Fruit fly (Drosophila melanogaster) whole organism, embryonic: Measurements from ENCODE around the gene Cdc42.

ENCODE experiments used
- Awh ChIP-seq: fragments of 200-800 bp; sonication (Bioruptor generic); IDR thresholded peaks from 2 replicates; pipeline ENCODE4, ENCODE4 v1.3.6; 2022; ENCODE audit warnings: missing biosample characterization, missing genetic modification characterization
- CG10267 ChIP-seq: fragments of 200-800 bp; sonication (Bioruptor generic); optimal IDR thresholded peaks from 2 replicates; lab custom pipeline; 2018; ENCODE audit warnings: missing biosample characterization, mild to moderate bottlenecking, missing genetic modification characterization, moderate library complexity
- CG10959 ChIP-seq: fragments of 200-800 bp; sonication (Bioruptor generic); IDR thresholded peaks from 2 replicates; pipeline ENCODE4 v1.3.6; 2022; ENCODE audit warnings: missing biosample characterization, missing genetic modification characterization
- CG14014 ChIP-seq: fragments of 200-800 bp; sonication (Bioruptor generic); IDR thresholded peaks from 2 replicates; pipeline ENCODE4 v1.3.6; 2022; ENCODE audit warnings: missing biosample characterization, missing genetic modification characterization
- CG14860 ChIP-seq: fragments of 200-800 bp; sonication (Bioruptor generic); IDR thresholded peaks from 3 replicates; pipeline ENCODE4 v1.3.6; 2022; ENCODE audit warnings: missing biosample characterization, missing genetic modification characterization; ENCODE audit not compliant: partially characterized antibody
- CG15514 ChIP-seq: fragments of 200-800 bp; sonication (Bioruptor generic); optimal IDR thresholded peaks from 3 replicates; lab custom pipeline; 2017; ENCODE audit warnings: missing biosample characterization, missing genetic modification characterization, mild to moderate bottlenecking, moderate library complexity, missing genetic modification reagents
- CG17912 ChIP-seq: fragments of 200-800 bp; sonication (Bioruptor generic); optimal IDR thresholded peaks from 2 replicates; lab custom pipeline; 2018; ENCODE audit warnings: missing biosample characterization, mild to moderate bottlenecking, missing genetic modification characterization
- CG2116 ChIP-seq: fragments of 200-800 bp; sonication (Bioruptor generic); optimal IDR thresholded peaks from 3 replicates; lab custom pipeline; 2018; ENCODE audit warnings: missing biosample characterization, mild to moderate bottlenecking, missing genetic modification characterization
- CG32767 ChIP-seq: fragments of 200-800 bp; sonication (Bioruptor generic); IDR thresholded peaks from 2 replicates; pipeline ENCODE4 v1.3.6; 2022; ENCODE audit warnings: missing biosample characterization, missing genetic modification characterization
- CG4404 ChIP-seq: fragments of 200-800 bp; sonication (Bioruptor generic); IDR thresholded peaks from 2 replicates; pipeline ENCODE4 v1.3.6; 2022; ENCODE audit warnings: missing biosample characterization, missing genetic modification characterization
- CG6254 ChIP-seq: fragments of 200-800 bp; sonication (Bioruptor generic); optimal IDR thresholded peaks from 3 replicates; lab custom pipeline; 2017; ENCODE audit warnings: mild to moderate bottlenecking, missing biosample characterization, missing genetic modification reagents, missing genetic modification characterization
- CG6791 ChIP-seq: fragments of 200-800 bp; sonication (Bioruptor generic); IDR thresholded peaks from 3 replicates; pipeline ENCODE4 v1.3.6; 2022; ENCODE audit warnings: missing biosample characterization, missing genetic modification characterization; ENCODE audit not compliant: partially characterized antibody
- CG7963 ChIP-seq: fragments of 200-800 bp; sonication (Bioruptor generic); IDR thresholded peaks from 3 replicates; pipeline ENCODE4 v1.3.6; 2022; ENCODE audit warnings: missing biosample characterization, missing genetic modification characterization; ENCODE audit not compliant: partially characterized antibody
- CG8290 ChIP-seq, 3 experiments: fragments of 200-800 bp; sonication (Bioruptor generic); optimal IDR thresholded peaks; 2 replicates each; lab custom pipeline; 2016 to 2019; ENCODE audit warnings: missing biosample characterization in 3 of 3, missing genetic modification characterization in 3 of 3, mild to moderate bottlenecking in 2 of 3, moderate library complexity in 1 of 3
- CG8478 ChIP-seq: fragments of >200 bp; optimal IDR thresholded peaks from 2 replicates; lab custom pipeline; 2018
- CG9797 ChIP-seq: fragments of 200-800 bp; sonication (Bioruptor generic); optimal IDR thresholded peaks from 3 replicates; lab custom pipeline; 2018; ENCODE audit warnings: missing biosample characterization, mild to moderate bottlenecking, missing genetic modification characterization
- D19A ChIP-seq: fragments of 200-800 bp; optimal IDR thresholded peaks from 3 replicates; lab custom pipeline; 2019; ENCODE audit warnings: missing biosample characterization, mild to moderate bottlenecking, missing genetic modification characterization, moderate library complexity
- Dll ChIP-seq: fragments of 200-800 bp; sonication (Bioruptor generic); IDR thresholded peaks from 4 replicates; pipeline ENCODE4 v1.3.6; 2022; ENCODE audit warnings: missing biosample characterization, missing genetic modification characterization; ENCODE audit not compliant: partially characterized antibody
- Doc3 ChIP-seq: fragments of 200-800 bp; sonication (Bioruptor generic); IDR thresholded peaks from 3 replicates; pipeline ENCODE4 v1.3.6; 2022; ENCODE audit warnings: missing biosample characterization, missing genetic modification characterization; ENCODE audit not compliant: partially characterized antibody
- Fer2 ChIP-seq: fragments of 200-800 bp; sonication (Bioruptor generic); optimal IDR thresholded peaks from 2 replicates; lab custom pipeline; 2018; ENCODE audit warnings: missing biosample characterization, mild to moderate bottlenecking, missing genetic modification characterization, moderate library complexity
- Fer3 ChIP-seq: fragments of 200-800 bp; sonication (Bioruptor generic); optimal IDR thresholded peaks from 2 replicates; lab custom pipeline; 2018; ENCODE audit warnings: missing biosample characterization, mild to moderate bottlenecking, missing genetic modification characterization, moderate library complexity
- HLH4C ChIP-seq: fragments of 200-800 bp; sonication (Bioruptor generic); IDR thresholded peaks from 3 replicates; pipeline ENCODE4 v1.3.6; 2022; ENCODE audit warnings: missing biosample characterization, missing genetic modification characterization; ENCODE audit not compliant: partially characterized antibody
- Hr51 ChIP-seq, 2 experiments: fragments of 200-800 bp; sonication (Bioruptor generic); optimal IDR thresholded peaks; 2 replicates in 1 of 2; 3 replicates in 1 of 2; lab custom pipeline; 2016 to 2018; ENCODE audit warnings: missing biosample characterization in 2 of 2, missing genetic modification characterization in 2 of 2, mild to moderate bottlenecking in 1 of 2, moderate library complexity in 1 of 2
- MBD-R2 ChIP-seq: fragments of 200-800 bp; sonication (Bioruptor generic); IDR thresholded peaks from 2 replicates; pipeline ENCODE4 v1.3.6; 2022; ENCODE audit warnings: missing biosample characterization, missing genetic modification characterization
- Myb ChIP-seq: fragments of 200-800 bp; sonication (Bioruptor generic); optimal IDR thresholded peaks from 2 replicates; lab custom pipeline; 2016; ENCODE audit warnings: missing biosample characterization, missing genetic modification characterization
- Rfx ChIP-seq: fragments of 200-800 bp; sonication (Bioruptor generic); IDR thresholded peaks from 2 replicates; pipeline ENCODE4 v1.3.6; 2022; ENCODE audit warnings: missing biosample characterization, missing genetic modification characterization
- Sry-δ ChIP-seq: fragments of 200-800 bp; sonication (Bioruptor generic); optimal IDR thresholded peaks from 2 replicates; lab custom pipeline; 2016; ENCODE audit warnings: missing biosample characterization, missing genetic modification characterization
- Xrp1 ChIP-seq: fragments of 200-800 bp; sonication (Bioruptor generic); IDR thresholded peaks from 2 replicates; pipeline ENCODE4 v1.3.6; 2022; ENCODE audit warnings: missing biosample characterization, missing genetic modification characterization
- YL-1 ChIP-seq: fragments of 200-800 bp; sonication (Bioruptor generic); optimal IDR thresholded peaks from 3 replicates; lab custom pipeline; 2017; ENCODE audit warnings: missing biosample characterization, mild to moderate bottlenecking, missing genetic modification characterization
- ato ChIP-seq: fragments of 200-800 bp; sonication (Bioruptor generic); IDR thresholded peaks from 2 replicates; pipeline ENCODE4 v1.3.6; 2022; ENCODE audit warnings: missing biosample characterization, missing genetic modification characterization; ENCODE audit not compliant: partially characterized antibody
- bbx ChIP-seq: fragments of 200-800 bp; sonication (Bioruptor generic); IDR thresholded peaks from 2 replicates; pipeline ENCODE4 v1.3.6; 2022; ENCODE audit warnings: missing biosample characterization, missing genetic modification characterization; ENCODE audit not compliant: partially characterized antibody
- bowl ChIP-seq: fragments of 200-800 bp; sonication (Bioruptor generic); IDR thresholded peaks from 2 replicates; pipeline ENCODE4 v1.3.6; 2022; ENCODE audit warnings: missing biosample characterization, missing genetic modification characterization
- caup ChIP-seq: fragments of 200-800 bp; sonication (Bioruptor generic); optimal IDR thresholded peaks from 3 replicates; lab custom pipeline; 2017; ENCODE audit warnings: missing biosample characterization, mild to moderate bottlenecking, missing genetic modification characterization, moderate library complexity; ENCODE audit not compliant: severe bottlenecking
- cg ChIP-seq: fragments of 200-800 bp; sonication (Bioruptor generic); optimal IDR thresholded peaks from 3 replicates; lab custom pipeline; 2019; ENCODE audit warnings: missing biosample characterization, mild to moderate bottlenecking, missing genetic modification characterization, moderate library complexity
- fd64A ChIP-seq: fragments of 200-800 bp; sonication (Bioruptor generic); optimal IDR thresholded peaks from 3 replicates; lab custom pipeline; 2018; ENCODE audit warnings: missing biosample characterization, mild to moderate bottlenecking, missing genetic modification characterization
- lilli ChIP-seq: fragments of 200-800 bp; sonication (Bioruptor generic); optimal IDR thresholded peaks from 3 replicates; lab custom pipeline; 2016; ENCODE audit warnings: missing biosample characterization, missing genetic modification characterization
- maf-S ChIP-seq: fragments of 200-800 bp; sonication (Bioruptor generic); optimal IDR thresholded peaks from 2 replicates; lab custom pipeline; 2016; ENCODE audit warnings: missing biosample characterization, missing genetic modification characterization
- pan ChIP-seq, 4 experiments: fragments of >200 bp in 3 of 4; fragments of 200-800 bp in 1 of 4; sonication (Bioruptor generic) in 1 of 4; optimal IDR thresholded peaks in 3 of 4; IDR thresholded peaks in 1 of 4; 2 replicates each; pipeline versions ENCODE4 v1.3.6 to Lab custom; 2017 to 2022; ENCODE audit warnings: missing biosample characterization in 2 of 4, missing genetic modification characterization in 2 of 4, mixed read lengths in 1 of 4
- pita ChIP-seq: fragments of 200-800 bp; sonication (Bioruptor generic); optimal IDR thresholded peaks from 2 replicates; lab custom pipeline; 2017; ENCODE audit warnings: missing biosample characterization, mild to moderate bottlenecking, missing genetic modification characterization
- pros ChIP-seq: fragments of 200-800 bp; sonication (Bioruptor generic); optimal IDR thresholded peaks from 3 replicates; lab custom pipeline; 2019; ENCODE audit warnings: missing biosample characterization, mild to moderate bottlenecking, missing genetic modification characterization, moderate library complexity
- scrt ChIP-seq: fragments of 200-800 bp; sonication (Bioruptor generic); optimal IDR thresholded peaks from 2 replicates; lab custom pipeline; 2018; ENCODE audit warnings: missing biosample characterization, mild to moderate bottlenecking, missing genetic modification characterization, moderate library complexity
- sob ChIP-seq: fragments of 200-800 bp; sonication (Bioruptor generic); IDR thresholded peaks from 2 replicates; pipeline ENCODE4 v1.3.6; 2022; ENCODE audit warnings: missing biosample characterization, missing genetic modification characterization
- trem ChIP-seq: fragments of 200-800 bp; optimal IDR thresholded peaks from 3 replicates; lab custom pipeline; 2019; ENCODE audit warnings: missing biosample characterization, mild to moderate bottlenecking, missing genetic modification characterization, moderate library complexity
- wek ChIP-seq: fragments of 200-800 bp; sonication (Bioruptor generic); optimal IDR thresholded peaks from 3 replicates; lab custom pipeline; 2018; ENCODE audit warnings: missing biosample characterization, mild to moderate bottlenecking, missing genetic modification characterization, moderate library complexity

Cdc42 gene

DNA sequence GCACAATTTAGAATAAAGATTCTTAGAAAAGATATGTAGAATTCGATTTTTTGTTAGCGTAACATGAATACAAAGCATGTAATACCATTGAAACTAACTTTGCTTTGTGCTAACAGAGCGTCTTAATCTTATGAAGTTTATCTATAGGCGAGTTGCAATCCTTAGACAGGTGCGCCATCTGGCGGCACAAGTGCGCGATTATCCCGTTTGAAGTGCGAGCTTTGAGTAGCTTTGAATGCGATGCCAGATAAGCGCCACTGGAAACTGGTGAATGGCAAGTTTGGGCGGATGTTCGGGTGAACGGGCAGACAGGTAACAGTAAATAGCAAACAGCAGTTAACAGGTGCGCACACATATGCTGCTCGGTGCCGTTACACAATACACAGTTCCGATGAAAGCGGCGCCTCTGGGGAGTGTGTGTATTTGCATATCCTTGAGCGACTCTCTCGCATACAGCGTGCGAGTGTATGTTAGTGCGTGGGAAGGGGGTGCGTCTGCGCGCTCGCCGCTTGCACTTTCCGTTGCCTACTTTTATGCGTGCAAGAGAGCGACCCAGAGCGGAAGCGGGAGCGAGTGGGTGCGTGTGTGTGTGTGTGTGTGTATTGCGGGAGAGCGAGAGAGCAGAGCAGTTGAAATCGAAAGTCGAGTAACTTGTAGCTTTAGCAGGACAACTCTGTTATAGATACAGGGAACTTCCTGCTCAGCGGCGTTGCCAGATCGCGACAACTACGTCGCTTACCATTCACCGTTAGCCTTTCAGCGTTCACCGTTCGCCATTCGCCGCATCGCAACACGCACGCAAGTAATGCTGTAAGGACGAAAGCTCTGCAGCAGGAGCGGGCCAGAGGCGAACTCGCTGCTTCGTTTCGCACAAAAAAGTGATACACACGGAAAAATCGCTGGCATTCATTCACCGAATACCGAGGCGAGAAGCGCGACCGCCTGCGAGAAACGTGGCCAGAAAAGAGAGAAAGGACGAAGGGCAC, 21.4 kb downstream of the Cdc42 start, which contains the start of gene CG12531 (continued):
- TF ChIP-seq Hr51 (GFP tag; optimal IDR thresholded peaks at IDR 0.05; lab: Kevin White, UChicago) (peak in 1 of 2 experiments; percentile 12), scrt (peak; percentile 50), CG8478 (lab: Kevin White, UChicago) (peak; percentile 22), caup (no peak), CG32767 (peak; percentile 61; the same call in 1 of the 2 replicates), pros (GFP tag; lab: Kevin White, UChicago) (peak; percentile 39)
- TF ChIP-seq, all 482 proteins: peak for 19

DNA sequence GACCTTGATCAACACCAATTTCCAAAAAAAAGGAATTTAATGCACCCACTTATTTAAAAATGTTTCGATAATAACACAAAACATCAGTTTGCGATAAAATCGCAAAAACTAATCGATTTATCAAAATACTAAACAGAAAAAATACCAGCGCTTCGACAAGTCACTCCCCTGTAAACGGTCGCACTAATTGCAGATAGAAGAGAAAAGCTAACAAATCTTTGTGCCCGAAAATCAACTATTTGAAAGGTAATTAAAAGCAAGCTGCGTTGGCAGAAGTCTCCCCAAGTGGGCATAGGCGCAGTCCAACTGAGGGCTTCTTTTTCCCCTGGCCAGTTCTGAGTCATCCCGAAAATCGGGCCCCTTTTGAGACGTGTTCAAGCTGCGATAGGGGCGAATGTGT, 34.0 kb downstream of the Cdc42 start, which contains the start of gene AP-1-2beta:
Gene AP-1-2beta, plus strand, starts transcription at position 161 of the 400 bp plus-strand sequence.
- TF ChIP-seq sob = no peak
- 0 out of 4 replicates have a peak, but pooled peaks have one; percentile 48 for TF ChIP-seq Dll (GFP tag; lab: Robert Waterston, UW)
- TF ChIP-seq MBD-R2 (GFP tag; lab: Robert Waterston, UW) = peak; percentile 44; the same call in 1 of the 2 replicates
- TF ChIP-seq Rfx (GFP tag; lab: Robert Waterston, UW) = no peak
- peak; percentile 72; the same call in 2 of the 3 replicates for TF ChIP-seq CG6791
- 0 out of 2 replicates have a peak, but pooled peaks have one; percentile 47 for TF ChIP-seq ato (GFP tag; lab: Robert Waterston, UW)
- no peak for TF ChIP-seq CG14014
- TF ChIP-seq D19A (tag; lab: Kevin White, UChicago) = no peak
- TF ChIP-seq bbx (GFP tag; lab: Robert Waterston, UW) = peak; percentile 38; the same call in 1 of the 2 replicates
- no peak for TF ChIP-seq pan (optimal IDR thresholded peaks at IDR 0.05; lab: Kevin White, UChicago)
- no peak for TF ChIP-seq pan (GFP tag; optimal IDR thresholded peaks at IDR 0.05 in 1 of 2, IDR thresholded peaks at IDR 0.05 in 1 of 2)
- TF ChIP-seq CG10267 (tag; lab: Kevin White, UChicago) = peak; percentile 9
- no peak for TF ChIP-seq CG6254 (GFP tag; lab: Kevin White, UChicago)
- TF ChIP-seq trem (tag; lab: Kevin White, UChicago) = peak; percentile 43
- TF ChIP-seq CG7963 (GFP tag; lab: Robert Waterston, UW) = 0 out of 3 replicates have a peak, but pooled peaks have one; percentile 30
- peak; percentile 76 for TF ChIP-seq Myb
- TF ChIP-seq CG9797 = peak; percentile 75
- no peak for TF ChIP-seq Fer3 (tag; lab: Kevin White, UChicago)
- no peak for TF ChIP-seq CG10959
- TF ChIP-seq CG15514 (GFP tag; lab: Kevin White, UChicago) = peak; percentile 9
- no peak for TF ChIP-seq Xrp1
- no peak for TF ChIP-seq fd64A
- peak; percentile 17 for TF ChIP-seq cg
- peak; percentile 70 for TF ChIP-seq YL-1 (GFP tag; lab: Kevin White, UChicago)
- no peak for TF ChIP-seq bowl
- TF ChIP-seq pita (GFP tag; lab: Kevin White, UChicago) = no peak
- no peak for TF ChIP-seq Fer2 (tag; lab: Kevin White, UChicago)
- TF ChIP-seq CG4404 (GFP tag; lab: Robert Waterston, UW) = no peak
- TF ChIP-seq CG2116 (GFP tag; lab: Kevin White, UChicago) = peak; percentile 64
- TF ChIP-seq CG17912 (GFP tag; lab: Kevin White, UChicago) = no peak
- no peak for TF ChIP-seq Hr51 (GFP tag; optimal IDR thresholded peaks at IDR 0.05; lab: Kevin White, UChicago)
- TF ChIP-seq HLH4C (GFP tag; lab: Robert Waterston, UW) = peak; percentile 71
- no peak for TF ChIP-seq wek (GFP tag; lab: Kevin White, UChicago)
- no peak for TF ChIP-seq lilli (GFP tag; lab: Kevin White, UChicago)
- peak; percentile 52 for TF ChIP-seq Sry-δ (GFP tag; lab: Kevin White, UChicago)
- TF ChIP-seq maf-S (GFP tag; lab: Kevin White, UChicago) = no peak
- TF ChIP-seq Doc3 = no peak
- no peak for TF ChIP-seq Awh
- TF ChIP-seq CG8290 (GFP tag; optimal IDR thresholded peaks at IDR 0.05; lab: Kevin White, UChicago) = peak; percentile 20
- TF ChIP-seq CG8290 (tag; optimal IDR thresholded peaks at IDR 0.05; lab: Kevin White, UChicago) = no peak
- peak; percentile 40; the same call in 1 of the 3 replicates for TF ChIP-seq CG14860
